Fruit fly (Drosophila melanogaster) whole organism, embryonic: ENCODE data around the gene CG10761.

Source experiments
- ATbp ChIP-seq: fragments of 200-800 bp; sonication (Bioruptor generic); optimal IDR thresholded peaks from 2 replicates; lab custom pipeline; 2017; ENCODE audit warnings: missing biosample characterization, mild to moderate bottlenecking, missing genetic modification characterization, missing genetic modification reagents
- Ada2b ChIP-seq: fragments of 200-800 bp; sonication (Bioruptor generic); IDR thresholded peaks from 2 replicates; pipeline ENCODE4 v1.3.6; 2022; ENCODE audit warnings: missing biosample characterization, missing genetic modification characterization
- Antp ChIP-seq: fragments of 200-800 bp; sonication (Bioruptor generic); optimal IDR thresholded peaks from 3 replicates; lab custom pipeline; 2016; ENCODE audit warnings: missing biosample characterization, missing genetic modification characterization
- Asciz ChIP-seq: fragments of 200-800 bp; sonication (Bioruptor generic); optimal IDR thresholded peaks from 2 replicates; lab custom pipeline; 2017; ENCODE audit warnings: missing biosample characterization, mild to moderate bottlenecking, missing genetic modification characterization, missing genetic modification reagents
- Blimp-1 ChIP-seq: fragments of 200-800 bp; sonication (Bioruptor generic); optimal IDR thresholded peaks from 3 replicates; lab custom pipeline; 2018; ENCODE audit warnings: missing biosample characterization, missing genetic modification characterization, mild to moderate bottlenecking, moderate library complexity, missing genetic modification reagents
- CG11247 ChIP-seq: fragments of 200-800 bp; sonication (Bioruptor generic); IDR thresholded peaks from 2 replicates; pipeline ENCODE4 v1.3.6; 2022; ENCODE audit warnings: missing biosample characterization, missing genetic modification characterization
- CG14441 ChIP-seq: fragments of 200-800 bp; sonication (Bioruptor generic); IDR thresholded peaks from 2 replicates; pipeline ENCODE4 v1.3.6; 2022; ENCODE audit warnings: missing biosample characterization, missing genetic modification characterization
- CG15514 ChIP-seq: fragments of 200-800 bp; sonication (Bioruptor generic); optimal IDR thresholded peaks from 3 replicates; lab custom pipeline; 2017; ENCODE audit warnings: missing biosample characterization, missing genetic modification characterization, mild to moderate bottlenecking, moderate library complexity, missing genetic modification reagents
- CG16863 ChIP-seq: fragments of 200-800 bp; sonication (Bioruptor generic); optimal IDR thresholded peaks from 3 replicates; lab custom pipeline; 2016; ENCODE audit warnings: missing biosample characterization, missing genetic modification characterization
- CG17568 ChIP-seq: fragments of 200-800 bp; sonication (Bioruptor generic); optimal IDR thresholded peaks from 2 replicates; lab custom pipeline; 2018; ENCODE audit warnings: missing biosample characterization, mild to moderate bottlenecking, missing genetic modification characterization, moderate library complexity
- CG17912 ChIP-seq: fragments of 200-800 bp; sonication (Bioruptor generic); optimal IDR thresholded peaks from 2 replicates; lab custom pipeline; 2018; ENCODE audit warnings: missing biosample characterization, mild to moderate bottlenecking, missing genetic modification characterization
- CG2678 ChIP-seq: fragments of 200-800 bp; sonication (Bioruptor generic); optimal IDR thresholded peaks from 3 replicates; lab custom pipeline; 2019; ENCODE audit warnings: missing biosample characterization, mild to moderate bottlenecking, missing genetic modification characterization, moderate library complexity
- CG4617 ChIP-seq: fragments of 200-800 bp; sonication (Bioruptor generic); optimal IDR thresholded peaks from 3 replicates; lab custom pipeline; 2016; ENCODE audit warnings: missing biosample characterization, missing genetic modification characterization, borderline replicate concordance
- CG4707 ChIP-seq: fragments of 200-800 bp; sonication (Bioruptor generic); optimal IDR thresholded peaks from 2 replicates; lab custom pipeline; 2018; ENCODE audit warnings: missing biosample characterization, mild to moderate bottlenecking, missing genetic modification characterization, moderate library complexity
- CG5245 ChIP-seq: fragments of 200-800 bp; sonication (Bioruptor generic); optimal IDR thresholded peaks from 3 replicates; lab custom pipeline; 2016; ENCODE audit warnings: missing biosample characterization, missing genetic modification characterization
- CG6683 ChIP-seq: fragments of 200-800 bp; sonication (Bioruptor generic); optimal IDR thresholded peaks from 2 replicates; lab custom pipeline; 2017; ENCODE audit warnings: missing biosample characterization, mild to moderate bottlenecking, missing genetic modification characterization, missing genetic modification reagents
- CG6854 ChIP-seq: fragments of 200-800 bp; sonication (Bioruptor generic); optimal IDR thresholded peaks from 3 replicates; lab custom pipeline; 2017; ENCODE audit warnings: missing biosample characterization, mild to moderate bottlenecking, missing genetic modification characterization
- CG7271 ChIP-seq: fragments of 200-800 bp; sonication (Bioruptor generic); optimal IDR thresholded peaks from 2 replicates; lab custom pipeline; 2018; ENCODE audit warnings: missing biosample characterization, mild to moderate bottlenecking, missing genetic modification characterization, moderate library complexity
- CG9215 ChIP-seq: fragments of 200-800 bp; sonication (Bioruptor generic); IDR thresholded peaks from 2 replicates; pipeline ENCODE4 v1.3.6; 2022; ENCODE audit warnings: missing biosample characterization, missing genetic modification characterization
- Dp ChIP-seq: fragments of 200-800 bp; sonication (Bioruptor generic); optimal IDR thresholded peaks from 2 replicates; lab custom pipeline; 2018; ENCODE audit warnings: missing biosample characterization, mild to moderate bottlenecking, missing genetic modification characterization, moderate library complexity
- Dref ChIP-seq: fragments of 200-800 bp; sonication (Bioruptor generic); IDR thresholded peaks from 2 replicates; pipeline ENCODE4 v1.3.6; 2022; ENCODE audit warnings: missing biosample characterization, missing genetic modification characterization
- Drgx ChIP-seq: fragments of 200-800 bp; sonication (Bioruptor generic); IDR thresholded peaks from 2 replicates; pipeline ENCODE4 v1.3.6; 2022; ENCODE audit warnings: missing biosample characterization, missing genetic modification characterization
- ERR ChIP-seq: fragments of 200-800 bp; sonication (Bioruptor generic); optimal IDR thresholded peaks from 2 replicates; lab custom pipeline; 2016; ENCODE audit warnings: missing biosample characterization, missing genetic modification characterization
- Fer1 ChIP-seq: fragments of 200-800 bp; sonication (Bioruptor generic); optimal IDR thresholded peaks from 2 replicates; lab custom pipeline; 2017; ENCODE audit warnings: missing biosample characterization, mild to moderate bottlenecking, missing genetic modification characterization
- Fer3 ChIP-seq: fragments of 200-800 bp; sonication (Bioruptor generic); optimal IDR thresholded peaks from 2 replicates; lab custom pipeline; 2018; ENCODE audit warnings: missing biosample characterization, mild to moderate bottlenecking, missing genetic modification characterization, moderate library complexity
- Hsf ChIP-seq: fragments of 200-800 bp; sonication (Bioruptor generic); optimal IDR thresholded peaks from 3 replicates; lab custom pipeline; 2016; ENCODE audit warnings: missing biosample characterization, missing genetic modification characterization
- MTF-1 ChIP-seq: fragments of 200-800 bp; sonication (Bioruptor generic); optimal IDR thresholded peaks from 2 replicates; lab custom pipeline; 2018; ENCODE audit warnings: missing biosample characterization, mild to moderate bottlenecking, missing genetic modification characterization, borderline replicate concordance
- Med ChIP-seq: fragments of 200-800 bp; sonication (Bioruptor generic); peaks from one replicate; lab custom pipeline; 2016; ENCODE audit warnings: missing biosample characterization, missing genetic modification characterization, mild to moderate bottlenecking, inconsistent platforms, moderate library complexity
- Mes4 ChIP-seq: fragments of 200-800 bp; sonication (Bioruptor generic); optimal IDR thresholded peaks from 2 replicates; lab custom pipeline; 2016; ENCODE audit warnings: missing biosample characterization, missing genetic modification characterization
- NC2β ChIP-seq: fragments of 200-800 bp; sonication (Bioruptor generic); optimal IDR thresholded peaks from 2 replicates; lab custom pipeline; 2016; ENCODE audit warnings: missing biosample characterization, missing genetic modification characterization
- Ravus ChIP-seq: fragments of 200-800 bp; sonication (Bioruptor generic); IDR thresholded peaks from 2 replicates; pipeline ENCODE4 v1.3.6; 2022; ENCODE audit warnings: missing biosample characterization, missing genetic modification characterization
- Sry-δ ChIP-seq: fragments of 200-800 bp; sonication (Bioruptor generic); optimal IDR thresholded peaks from 2 replicates; lab custom pipeline; 2016; ENCODE audit warnings: missing biosample characterization, missing genetic modification characterization
- bigmax ChIP-seq: fragments of 200-800 bp; sonication (Bioruptor generic); optimal IDR thresholded peaks from 2 replicates; lab custom pipeline; 2018; ENCODE audit warnings: missing biosample characterization, mild to moderate bottlenecking, missing genetic modification characterization
- bsh ChIP-seq, 2 experiments: fragments of 200-800 bp; sonication (Bioruptor generic); optimal IDR thresholded peaks; 2 replicates each; lab custom pipeline; 2017 to 2018; ENCODE audit warnings: mild to moderate bottlenecking in 2 of 2, missing biosample characterization in 2 of 2, missing genetic modification characterization in 2 of 2, moderate library complexity in 1 of 2
- croc ChIP-seq: fragments of 200-800 bp; sonication (Bioruptor generic); conservative IDR thresholded peaks from 3 replicates; pipeline ENCODE4 v1.3.6; 2022; ENCODE audit warnings: missing biosample characterization, missing genetic modification characterization
- crp ChIP-seq, 2 experiments: fragments of 200-800 bp; sonication (Bioruptor generic); optimal IDR thresholded peaks; 2 replicates in 1 of 2; 3 replicates in 1 of 2; lab custom pipeline; 2017; ENCODE audit warnings: missing biosample characterization in 2 of 2, missing genetic modification characterization in 2 of 2, mild to moderate bottlenecking in 1 of 2, moderate library complexity in 1 of 2
- eyg ChIP-seq: fragments of 200-800 bp; sonication (Bioruptor generic); optimal IDR thresholded peaks from 3 replicates; lab custom pipeline; 2016; ENCODE audit warnings: missing biosample characterization, missing genetic modification characterization
- fd96Cb ChIP-seq: fragments of 200-800 bp; sonication (Bioruptor generic); optimal IDR thresholded peaks from 2 replicates; lab custom pipeline; 2018; ENCODE audit warnings: missing biosample characterization, mild to moderate bottlenecking, missing genetic modification characterization, moderate library complexity
- fru ChIP-seq: fragments of >200 bp; optimal IDR thresholded peaks from 2 replicates; lab custom pipeline; 2017
- ftz-f1 ChIP-seq: fragments of 200-800 bp; sonication (Bioruptor generic); optimal IDR thresholded peaks from 2 replicates; lab custom pipeline; 2016; ENCODE audit warnings: missing biosample characterization, missing genetic modification characterization
- fu2 ChIP-seq: fragments of 200-800 bp; sonication (Bioruptor generic); optimal IDR thresholded peaks from 2 replicates; lab custom pipeline; 2016; ENCODE audit warnings: missing biosample characterization, missing genetic modification characterization
- gt ChIP-seq: fragments of 200-800 bp; sonication (Bioruptor generic); IDR thresholded peaks from 2 replicates; pipeline ENCODE4 v1.3.6; 2022; ENCODE audit warnings: missing biosample characterization, missing genetic modification characterization
- jing ChIP-seq: fragments of 200-800 bp; sonication (Bioruptor generic); optimal IDR thresholded peaks from 2 replicates; lab custom pipeline; 2018; ENCODE audit warnings: missing biosample characterization, mild to moderate bottlenecking, missing genetic modification characterization
- lbe ChIP-seq: fragments of 200-800 bp; sonication (Bioruptor generic); optimal IDR thresholded peaks from 2 replicates; lab custom pipeline; 2016; ENCODE audit warnings: missing biosample characterization, mild to moderate bottlenecking, missing genetic modification characterization
- nom ChIP-seq: fragments of 200-800 bp; sonication (Bioruptor generic); optimal IDR thresholded peaks from 2 replicates; lab custom pipeline; 2017; ENCODE audit warnings: missing biosample characterization, missing genetic modification characterization, mild to moderate bottlenecking, moderate library complexity, missing genetic modification reagents
- otp ChIP-seq: fragments of 200-800 bp; sonication (Bioruptor generic); IDR thresholded peaks from 3 replicates; pipeline ENCODE4, ENCODE4 v1.3.6; 2022; ENCODE audit warnings: missing biosample characterization, missing genetic modification characterization
- ro ChIP-seq: fragments of 200-800 bp; sonication (Bioruptor generic); IDR thresholded peaks from 2 replicates; pipeline ENCODE4 v1.3.6; 2022; ENCODE audit warnings: missing biosample characterization, missing genetic modification characterization
- stwl ChIP-seq: fragments of 200-800 bp; sonication (Bioruptor generic); optimal IDR thresholded peaks from 3 replicates; lab custom pipeline; 2018; ENCODE audit warnings: missing biosample characterization, mild to moderate bottlenecking, missing genetic modification characterization, moderate library complexity
- tgo ChIP-seq: fragments of 200-800 bp; sonication (Bioruptor generic); IDR thresholded peaks from 3 replicates; pipeline ENCODE4 v1.3.6; 2022; ENCODE audit warnings: missing biosample characterization, missing genetic modification characterization
- tup ChIP-seq: fragments of 200-800 bp; sonication (Bioruptor generic); optimal IDR thresholded peaks from 2 replicates; lab custom pipeline; 2016; ENCODE audit warnings: missing biosample characterization, mild to moderate bottlenecking, missing genetic modification characterization, moderate library complexity
- yki ChIP-seq: fragments of >200 bp; optimal IDR thresholded peaks from 3 replicates; lab custom pipeline; 2018

Gene CG10761

dm6 chrX:8126149-8126548, 36.4 kb downstream of the CG10761 start (continued):
- TF ChIP-seq Ravus (GFP tag; lab: Robert Waterston, UW) (no peak), yki (lab: Kevin White, UChicago) (no peak), ro (GFP tag; lab: Robert Waterston, UW) (no peak), Dp (GFP tag; lab: Kevin White, UChicago) (no peak), bsh (GFP tag; optimal IDR thresholded peaks at IDR 0.05; lab: Kevin White, UChicago) (peak in 1 of 2 experiments; percentile 88), tgo (GFP tag; lab: Robert Waterston, UW) (peak; percentile 45; the same call in 1 of the 3 replicates), Blimp-1 (GFP tag; lab: Kevin White, UChicago) (peak; percentile 94), CG2678 (tag; lab: Kevin White, UChicago) (peak; percentile 64), Ada2b (peak; percentile 61), ATbp (GFP tag; lab: Kevin White, UChicago) (peak; percentile 83), Hsf (GFP tag; lab: Kevin White, UChicago) (peak; percentile 56), CG15514 (GFP tag; lab: Kevin White, UChicago) (no peak), ftz-f1 (GFP tag; lab: Kevin White, UChicago) (no peak), Dref (GFP tag; lab: Robert Waterston, UW) (no peak), CG6683 (GFP tag; lab: Kevin White, UChicago) (no peak), Antp (GFP tag; lab: Kevin White, UChicago) (peak; percentile 38), crp (GFP tag; optimal IDR thresholded peaks at IDR 0.05; lab: Kevin White, UChicago) (no peak), CG16863 (peak; percentile 55), Med (peak; percentile 84), eyg (GFP tag; lab: Kevin White, UChicago) (no peak), CG14441 (GFP tag; lab: Robert Waterston, UW) (peak; percentile 46; the same call in 1 of the 2 replicates), ERR (GFP tag; lab: Kevin White, UChicago) (no peak), MTF-1 (no peak), Sry-δ (no peak), fu2 (GFP tag; lab: Kevin White, UChicago) (no peak), CG4707 (GFP tag; lab: Kevin White, UChicago) (peak; percentile 49), nom (GFP tag; lab: Kevin White, UChicago) (no peak), NC2β (GFP tag; lab: Kevin White, UChicago) (peak; percentile 46), jing (GFP tag; lab: Kevin White, UChicago) (peak; percentile 52), croc (peak; percentile 52; the same call in 2 of the 3 replicates), CG5245 (GFP tag; lab: Kevin White, UChicago) (peak; percentile 36), CG6854 (GFP tag; lab: Kevin White, UChicago) (no peak), gt (GFP tag; lab: Robert Waterston, UW) (0 out of 2 replicates have a peak, but pooled peaks have one; percentile 54), otp (GFP tag; lab: Robert Waterston, UW) (peak; percentile 41; the same call in 1 of the 3 replicates), CG9215 (no peak), Fer1 (no peak), CG4617 (GFP tag; lab: Kevin White, UChicago) (no peak), Drgx (GFP tag; lab: Robert Waterston, UW) (no peak), lbe (no peak), Mes4 (peak; percentile 59), CG7271 (tag; lab: Kevin White, UChicago) (no peak), Fer3 (peak; percentile 9), fd96Cb (tag; lab: Kevin White, UChicago) (peak; percentile 82), fru (no peak), tup (GFP tag; lab: Kevin White, UChicago) (no peak), Asciz (GFP tag; lab: Kevin White, UChicago) (peak; percentile 49), CG11247 (no peak), CG17568 (GFP tag; lab: Kevin White, UChicago) (no peak), bigmax (GFP tag; lab: Kevin White, UChicago) (no peak), CG17912 (GFP tag; lab: Kevin White, UChicago) (no peak), stwl (tag; lab: Kevin White, UChicago) (no peak)
